Worm (Caenorhabditis elegans) whole organism, late embryonic: ENCODE data around the gene gst-12.

Experiments
- C08G9.2 ChIP-seq: sonication (generic microtip); optimal IDR thresholded peaks from 2 replicates; lab custom pipeline; 2016; ENCODE audit warnings: mild to moderate bottlenecking, missing genetic modification characterization, moderate library complexity, missing compliant biosample characterization
- C38D4.7 ChIP-seq: fragments of 200-800 bp; sonication (Bioruptor generic); optimal IDR thresholded peaks from 2 replicates; lab custom pipeline; 2018; ENCODE audit warnings: mild to moderate bottlenecking, missing genetic modification characterization, moderate library complexity, missing compliant biosample characterization
- K09A11.1 ChIP-seq: sonication (generic microtip); optimal IDR thresholded peaks from 2 replicates; lab custom pipeline; 2017; ENCODE audit warnings: antibody characterized with exemption, mild to moderate bottlenecking, missing genetic modification characterization, missing compliant biosample characterization; ENCODE audit not compliant: insufficient read depth
- T23F11.4 ChIP-seq: fragments of 200-800 bp; sonication (Bioruptor generic); optimal IDR thresholded peaks from 2 replicates; lab custom pipeline; 2018; ENCODE audit warnings: mild to moderate bottlenecking, missing genetic modification characterization, missing compliant biosample characterization
- Y22D7AL.16 ChIP-seq: sonication (generic microtip); optimal IDR thresholded peaks from 2 replicates; lab custom pipeline; 2016; ENCODE audit warnings: missing genetic modification characterization, missing compliant biosample characterization
- ahr-1 ChIP-seq: sonication (generic microtip); optimal IDR thresholded peaks from 2 replicates; lab custom pipeline; 2016; ENCODE audit warnings: missing genetic modification characterization, missing compliant biosample characterization
- ceh-14 ChIP-seq: sonication (generic microtip); optimal IDR thresholded peaks from 2 replicates; lab custom pipeline; 2016; ENCODE audit warnings: missing genotype, missing genetic modification characterization, missing compliant biosample characterization
- ceh-19 ChIP-seq: fragments of 200-800 bp; sonication (Bioruptor generic); optimal IDR thresholded peaks from 2 replicates; lab custom pipeline; 2018; ENCODE audit warnings: mild to moderate bottlenecking, missing genetic modification characterization, missing compliant biosample characterization
- ceh-2 ChIP-seq: sonication (generic microtip); optimal IDR thresholded peaks from 2 replicates; lab custom pipeline; 2016; ENCODE audit warnings: missing genotype, missing genetic modification characterization, missing compliant biosample characterization
- ceh-22 ChIP-seq: sonication (generic microtip); optimal IDR thresholded peaks from 2 replicates; lab custom pipeline; 2017; ENCODE audit warnings: missing biosample characterization, missing genetic modification characterization
- ceh-24 ChIP-seq: sonication (generic microtip); optimal IDR thresholded peaks from 2 replicates; lab custom pipeline; 2016; ENCODE audit warnings: mild to moderate bottlenecking, missing genetic modification characterization, missing compliant biosample characterization
- ceh-34 ChIP-seq: sonication (generic microtip); optimal IDR thresholded peaks from 2 replicates; lab custom pipeline; 2016; ENCODE audit warnings: mild to moderate bottlenecking, missing genetic modification characterization, missing compliant biosample characterization
- ceh-48 ChIP-seq: sonication (generic microtip); optimal IDR thresholded peaks from 2 replicates; lab custom pipeline; 2016; ENCODE audit warnings: missing genetic modification characterization, inconsistent platforms, missing compliant biosample characterization
- ceh-9 ChIP-seq: sonication (generic microtip); optimal IDR thresholded peaks from 2 replicates; lab custom pipeline; 2016; ENCODE audit warnings: mild to moderate bottlenecking, missing genetic modification characterization, inconsistent platforms, missing compliant biosample characterization
- che-1 ChIP-seq: sonication (generic microtip); optimal IDR thresholded peaks from 2 replicates; lab custom pipeline; 2016; ENCODE audit warnings: mild to moderate bottlenecking, missing genetic modification characterization, missing compliant biosample characterization
- fax-1 ChIP-seq: sonication (generic microtip); optimal IDR thresholded peaks from 2 replicates; lab custom pipeline; 2016; ENCODE audit warnings: missing genotype, missing genetic modification characterization, missing compliant biosample characterization
- fkh-6 ChIP-seq: sonication (generic microtip); optimal IDR thresholded peaks from 2 replicates; lab custom pipeline; 2016; ENCODE audit warnings: missing genetic modification characterization, missing compliant biosample characterization
- hlh-15 ChIP-seq: sonication (generic microtip); optimal IDR thresholded peaks from 2 replicates; lab custom pipeline; 2016; ENCODE audit warnings: missing genetic modification characterization, missing compliant biosample characterization
- hlh-6 ChIP-seq: sonication (generic microtip); optimal IDR thresholded peaks from 2 replicates; lab custom pipeline; 2016; ENCODE audit warnings: missing genotype, missing genetic modification characterization, missing compliant biosample characterization
- hlh-8 ChIP-seq: sonication (generic microtip); optimal IDR thresholded peaks from 2 replicates; lab custom pipeline; 2016; ENCODE audit warnings: missing genotype, missing genetic modification characterization, missing compliant biosample characterization
- mec-3 ChIP-seq: sonication (generic microtip); optimal IDR thresholded peaks from 2 replicates; lab custom pipeline; 2016; ENCODE audit warnings: borderline replicate concordance, missing genetic modification characterization, missing compliant biosample characterization
- nhr-11 ChIP-seq: fragments of 150-350 bp; optimal IDR thresholded peaks from 2 replicates; lab custom pipeline; 2014; ENCODE audit warnings: missing biosample characterization, missing genetic modification characterization
- nhr-232 ChIP-seq: sonication (generic microtip); optimal IDR thresholded peaks from 2 replicates; lab custom pipeline; 2016; ENCODE audit warnings: missing genetic modification characterization, missing compliant biosample characterization
- npax-4 ChIP-seq: sonication (generic microtip); optimal IDR thresholded peaks from 2 replicates; lab custom pipeline; 2016; ENCODE audit warnings: missing genetic modification characterization, missing compliant biosample characterization
- pag-3 ChIP-seq: sonication (generic microtip); optimal IDR thresholded peaks from 2 replicates; lab custom pipeline; 2016; ENCODE audit warnings: missing compliant biosample characterization, missing genetic modification characterization, borderline replicate concordance
- pat-9 ChIP-seq: fragments of 200-800 bp; sonication (Bioruptor generic); optimal IDR thresholded peaks from 2 replicates; lab custom pipeline; 2018; ENCODE audit warnings: mild to moderate bottlenecking, missing genetic modification characterization, moderate library complexity, missing compliant biosample characterization
- pha-4 ChIP-seq: fragments of 150-350 bp; optimal IDR thresholded peaks from 2 replicates; lab custom pipeline; 2018; ENCODE audit warnings: missing biosample characterization, missing genetic modification reagents, missing genetic modification characterization
- pros-1 ChIP-seq: fragments of 150-350 bp; optimal IDR thresholded peaks from 2 replicates; lab custom pipeline; 2014; ENCODE audit warnings: missing biosample characterization, missing genetic modification reagents, missing genetic modification characterization
- sdc-2 ChIP-seq: sonication (generic microtip); optimal IDR thresholded peaks from 2 replicates; lab custom pipeline; 2016; ENCODE audit warnings: missing genotype, missing genetic modification characterization, missing compliant biosample characterization
- tbx-2 ChIP-seq: sonication (generic microtip); optimal IDR thresholded peaks from 2 replicates; lab custom pipeline; 2016; ENCODE audit warnings: missing genetic modification characterization, missing compliant biosample characterization
- unc-3 ChIP-seq, 2 experiments: fragments of 200-800 bp in 1 of 2; sonication (Bioruptor generic) in 1 of 2; sonication (generic microtip) in 1 of 2; conservative IDR thresholded peaks in 1 of 2; optimal IDR thresholded peaks in 1 of 2; 2 replicates each; pipeline versions ENCODE4 v1.3.6 to Lab custom; 2016 to 2022; ENCODE audit warnings: missing compliant biosample characterization in 2 of 2, missing genetic modification characterization in 2 of 2, missing genetic modification reagents in 1 of 2
- unc-55 ChIP-seq: sonication (generic microtip); optimal IDR thresholded peaks from 2 replicates; lab custom pipeline; 2017; ENCODE audit warnings: missing biosample characterization, missing genetic modification reagents, missing genetic modification characterization
- unc-86 ChIP-seq: sonication (generic microtip); optimal IDR thresholded peaks from 2 replicates; lab custom pipeline; 2016; ENCODE audit warnings: missing genetic modification characterization, missing compliant biosample characterization
- zip-5 ChIP-seq: sonication (generic microtip); optimal IDR thresholded peaks from 2 replicates; lab custom pipeline; 2016; ENCODE audit warnings: missing genetic modification characterization, missing compliant biosample characterization

Gene gst-12

ce11 chrII:13636596-13636995 is 18.7 kb upstream of the gst-12 start:
- TF ChIP-seq pag-3 (tag; lab: Kevin White, UChicago) (no peak), ahr-1 (no peak), zip-5 (tag; lab: Kevin White, UChicago) (no peak), unc-3 (GFP tag; conservative IDR thresholded peaks at IDR 0.05; lab: Robert Waterston, UW) (no peak), unc-3 (tag; optimal IDR thresholded peaks at IDR 0.05; lab: Kevin White, UChicago) (no peak), ceh-2 (no peak), ceh-14 (tag; lab: Kevin White, UChicago) (no peak), fkh-6 (tag; lab: Kevin White, UChicago) (no peak)

- TF ChIP-seq K09A11.1 (tag; lab: Kevin White, UChicago) (no peak), ceh-48 (tag; lab: Kevin White, UChicago) (no peak), C38D4.7 (GFP tag; lab: Kevin White, UChicago) (no peak), pat-9 (tag; lab: Kevin White, UChicago) (no peak), ceh-34 (tag; lab: Kevin White, UChicago) (no peak), che-1 (tag; lab: Kevin White, UChicago) (no peak), ceh-2 (no peak), hlh-6 (tag; lab: Kevin White, UChicago) (no peak), hlh-15 (no peak), C08G9.2 (tag; lab: Kevin White, UChicago) (no peak), ceh-19 (GFP tag; lab: Kevin White, UChicago) (no peak), pag-3 (tag; lab: Kevin White, UChicago) (no peak), ceh-24 (tag; lab: Kevin White, UChicago) (no peak), Y22D7AL.16 (no peak), pha-4 (tag; lab: Kevin White, UChicago) (no peak), npax-4 (tag; lab: Kevin White, UChicago) (no peak)
Measured at ce11 chrII:13632238-13632637, 14.4 kb upstream of the gst-12 start, which contains the start of gene tag-10. TSS of gene tag-10 (plus strand) at chrII:13632584.

ce11 chrII:13630690-13631089 is 12.8 kb upstream of the gst-12 start, which contains the start of the genes gst-17 and gst-18:
TSS of gene gst-17 (minus strand) at chrII:13630790.
TSS of gene gst-18 (minus strand) at chrII:13630887.
- TF ChIP-seq hlh-8 (tag; lab: Kevin White, UChicago) (no peak), fax-1 (tag; lab: Kevin White, UChicago) (no peak), Y22D7AL.16 (no peak), ceh-48 (tag; lab: Kevin White, UChicago) (no peak), pros-1 (tag; lab: Kevin White, UChicago) (no peak), zip-5 (tag; lab: Kevin White, UChicago) (no peak), C08G9.2 (tag; lab: Kevin White, UChicago) (no peak), C38D4.7 (GFP tag; lab: Kevin White, UChicago) (no peak), ceh-22 (tag; lab: Kevin White, UChicago) (no peak), mec-3 (tag; lab: Kevin White, UChicago) (no peak), unc-55 (GFP tag; lab: Kevin White, UChicago) (no peak), pag-3 (tag; lab: Kevin White, UChicago) (no peak), tbx-2 (tag; lab: Kevin White, UChicago) (no peak)

- TF ChIP-seq unc-3 (GFP tag; conservative IDR thresholded peaks at IDR 0.05; lab: Robert Waterston, UW) (no peak), unc-3 (tag; optimal IDR thresholded peaks at IDR 0.05; lab: Kevin White, UChicago) (no peak), ceh-22 (tag; lab: Kevin White, UChicago) (no peak), sdc-2 (no peak), K09A11.1 (tag; lab: Kevin White, UChicago) (no peak), unc-86 (tag; lab: Kevin White, UChicago) (no peak), che-1 (tag; lab: Kevin White, UChicago) (no peak), T23F11.4 (GFP tag; lab: Kevin White, UChicago) (no peak), nhr-11 (tag; lab: Kevin White, UChicago) (no peak), hlh-6 (tag; lab: Kevin White, UChicago) (no peak), ceh-9 (no peak), nhr-232 (tag; lab: Kevin White, UChicago) (no peak)
Measured at ce11 chrII:13627001-13627400, 9.1 kb upstream of the gst-12 start, which contains the start of gene gst-19. TSS of gene gst-19 (minus strand) at chrII:13627145.
